Fruit fly (Drosophila melanogaster): ENCODE measurements around the gene heca.

DNA sequence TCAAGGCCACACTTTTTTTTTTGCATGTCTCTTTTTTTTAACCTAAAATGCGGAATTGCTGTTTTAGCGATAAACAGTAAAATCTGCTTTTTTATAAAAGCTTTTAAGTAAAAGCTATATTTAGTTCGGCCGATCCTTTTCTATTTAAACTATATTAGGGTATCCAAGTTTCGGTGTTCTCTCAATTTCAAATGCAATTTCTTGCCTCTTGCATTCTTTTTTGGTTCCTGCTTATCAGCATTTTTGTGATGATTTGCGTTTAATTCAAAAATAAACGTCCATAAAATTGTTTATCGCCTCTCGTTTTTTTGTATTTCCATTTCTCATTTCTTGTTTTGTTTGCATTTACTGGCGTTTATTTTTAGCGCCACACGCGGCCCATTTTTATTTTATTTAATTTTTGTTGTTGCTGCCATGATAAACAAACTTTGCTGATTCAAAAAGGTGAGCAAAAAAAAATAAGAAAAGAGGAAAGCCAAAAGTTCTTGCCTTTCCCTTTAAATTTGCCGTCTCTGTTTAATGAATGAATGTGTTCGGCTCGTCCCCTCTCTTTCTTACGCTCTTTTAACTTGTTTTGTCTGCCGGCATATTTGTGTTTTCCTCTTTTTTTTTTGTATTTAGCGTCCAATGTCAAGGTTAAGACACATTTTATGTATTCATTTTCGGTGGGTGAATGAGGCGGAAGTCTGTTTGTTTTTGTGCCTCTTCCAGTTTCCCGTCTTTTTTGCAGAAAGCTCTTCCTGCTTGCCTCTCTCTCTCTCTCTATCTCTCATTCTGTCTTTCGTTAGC lies 3.8 kb downstream of the heca start:
- TF ChIP-seq CG8478 (optimal IDR thresholded peaks at IDR 0.05) = no peak
- no peak for TF ChIP-seq CTCF (optimal IDR thresholded peaks at IDR 0.05)

Data from S2 (cell line).